Fruit fly (Drosophila melanogaster) ovary, adult (tissue): ENCODE measurements around the gene CG15539.
A peak's percentile ranks its signal among the peaks of the same experiment; 100 is the strongest.

Experiments
- CG17801 ChIP-seq: fragments of 200-800 bp; optimal IDR thresholded peaks from 2 replicates; lab custom pipeline; 2019; ENCODE audit warnings: missing biosample characterization, mild to moderate bottlenecking, missing genetic modification characterization, moderate library complexity; ENCODE audit not compliant: partially characterized antibody

CG15539 gene

DNA sequence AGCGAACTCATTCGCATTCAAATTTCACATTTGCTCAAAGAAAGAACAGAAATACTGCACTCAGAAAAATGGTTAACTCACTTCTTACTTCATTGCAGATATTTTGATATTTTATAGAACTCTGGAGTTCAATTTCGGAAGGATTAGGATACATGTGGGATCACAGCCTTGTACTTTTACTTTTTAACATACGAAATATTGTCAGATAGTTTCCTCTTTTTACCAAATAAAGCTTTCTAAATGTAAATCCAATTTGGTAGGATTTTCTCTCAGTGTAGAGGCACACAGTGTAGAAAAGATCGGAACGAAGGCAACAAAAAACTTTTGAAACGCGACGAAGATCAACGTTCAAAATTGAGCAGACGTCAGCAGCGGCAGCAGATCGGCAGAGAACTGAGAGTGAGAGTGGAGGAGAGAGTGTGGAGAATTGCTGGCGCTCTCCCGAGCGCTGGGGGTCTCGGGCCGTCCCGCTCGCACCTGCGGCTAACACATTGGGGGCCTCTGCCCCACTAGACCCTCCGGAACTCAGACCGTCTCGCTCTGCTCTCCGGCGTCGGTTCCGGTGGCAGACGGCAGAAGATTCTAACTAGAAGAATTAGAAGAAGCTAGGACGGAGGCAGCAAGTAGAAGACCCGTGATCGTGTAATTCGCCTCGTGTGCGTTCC lies 26.3 kb downstream of the CG15539 start, which contains the start of gene tmod:
TSS of gene tmod (plus strand) at position 619 of the 665 bp plus-strand sequence.
- TF ChIP-seq CG17801, result peak; percentile 63

- TF ChIP-seq CG17801, result no peak
Measured at dm6 chr3R:30534444-30534843, 28.7 kb downstream of the CG15539 start.

DNA sequence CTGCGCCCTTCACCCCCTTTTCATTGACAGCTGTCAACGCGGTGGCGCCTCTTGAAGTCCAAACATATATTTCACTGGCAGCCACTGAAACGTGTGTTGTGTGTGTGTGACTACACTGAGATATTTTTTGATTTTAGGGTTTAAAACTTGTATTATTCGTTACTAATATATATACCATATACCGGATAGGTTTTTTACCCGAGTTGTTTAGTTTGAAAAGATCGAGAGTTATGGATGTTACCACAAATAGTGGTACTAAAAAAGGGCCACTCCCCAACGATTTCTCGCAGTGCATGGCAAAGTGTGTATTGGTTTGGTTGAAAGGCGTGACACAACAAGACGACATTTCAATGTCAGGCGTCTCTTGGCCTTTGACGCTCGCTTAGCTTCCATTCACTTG lies 30.6 kb downstream of the CG15539 start:
- no peak for TF ChIP-seq CG17801

DNA sequence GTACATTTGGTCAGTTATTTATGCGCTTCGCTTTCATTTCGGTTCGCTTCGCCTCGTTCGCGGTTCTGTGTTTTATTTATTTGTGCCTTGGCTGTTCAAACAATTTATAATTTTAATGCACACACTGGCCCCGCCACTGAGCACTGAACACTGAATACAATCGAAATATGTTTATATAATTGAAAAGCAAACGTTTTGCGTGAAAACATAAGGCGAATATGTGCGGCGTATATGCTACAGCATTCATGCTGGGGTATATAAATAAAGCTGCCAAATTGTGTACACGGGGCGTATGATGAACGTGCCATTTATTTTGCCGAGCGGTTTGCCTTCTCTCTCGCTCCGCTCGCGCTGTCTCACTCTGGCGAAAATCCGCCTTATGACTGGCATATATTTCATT lies 31.1 kb downstream of the CG15539 start:
- no peak for TF ChIP-seq CG17801

dm6 chr3R:30540196-30540595 lies 34.4 kb downstream of the CG15539 start:
- no peak for TF ChIP-seq CG17801

DNA sequence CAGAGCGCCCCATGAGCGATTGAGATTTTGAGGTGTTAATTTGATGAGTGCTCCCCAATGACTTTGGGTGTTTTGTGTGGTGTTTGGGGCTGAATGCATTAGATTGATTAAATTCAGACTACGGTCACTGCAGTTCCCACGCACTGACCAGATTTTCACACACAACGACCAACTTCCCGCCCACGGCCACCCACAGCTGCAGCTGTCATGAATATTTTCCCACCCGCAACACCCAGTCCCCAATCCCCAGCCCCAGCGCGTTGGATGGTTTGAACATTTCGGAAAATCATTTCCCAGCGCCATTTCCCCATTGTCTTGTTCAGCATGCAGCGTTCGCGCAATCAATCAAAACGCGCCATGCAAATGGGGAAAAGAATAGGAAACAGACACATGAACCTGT lies 35.7 kb downstream of the CG15539 start:
- no peak for TF ChIP-seq CG17801

DNA sequence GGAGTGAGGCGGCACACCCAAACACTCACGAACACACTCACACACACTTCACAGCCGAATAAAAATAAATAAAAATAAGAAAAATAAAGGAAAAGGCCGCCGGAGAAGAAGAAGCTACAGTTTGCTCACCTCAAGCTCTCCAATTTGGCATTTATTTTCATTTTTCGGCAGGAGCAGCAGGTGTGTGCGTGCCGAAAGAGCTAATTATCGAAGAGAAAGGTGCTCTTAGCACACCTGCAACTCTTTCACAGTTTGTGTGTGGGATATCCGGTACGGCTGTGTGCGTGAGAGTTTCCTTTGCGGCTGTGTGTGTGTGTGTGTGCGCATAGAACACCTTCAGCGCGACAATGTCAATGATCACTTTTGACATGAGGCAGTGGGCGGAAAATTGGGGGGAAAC lies 39.2 kb downstream of the CG15539 start:
- no peak for TF ChIP-seq CG17801

- no peak for TF ChIP-seq CG17801
Measured at dm6 chr3R:30550044-30550443, 44.3 kb downstream of the CG15539 start.

DNA sequence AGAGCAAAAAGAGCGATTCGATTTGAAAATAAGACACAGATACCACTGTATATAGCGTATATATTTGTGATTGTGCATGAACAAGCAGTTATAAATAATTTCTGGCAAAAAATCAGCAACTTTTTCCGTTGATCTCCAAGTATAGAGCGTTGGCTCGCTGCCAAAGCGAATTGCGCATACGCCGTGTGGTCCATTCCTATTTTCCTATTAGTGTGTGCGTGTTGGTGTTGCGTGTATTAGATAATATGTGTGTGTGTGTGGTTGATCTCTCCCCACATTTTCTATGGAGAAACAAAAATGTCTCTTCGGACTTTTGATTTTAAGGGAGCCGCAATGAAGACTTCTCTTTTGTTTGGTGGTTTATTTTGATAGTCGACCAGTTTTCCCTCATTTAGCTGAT lies 46.8 kb downstream of the CG15539 start:
- TF ChIP-seq CG17801, result no peak
